Worm (Caenorhabditis elegans) whole organism, young adult: ENCODE data around the gene fbxa-22.

Source experiments
- Y79H2A.3 ChIP-seq: fragments of 200-800 bp; sonication (Bioruptor generic); conservative IDR thresholded peaks from 2 replicates; pipeline ENCODE4 v1.3.6; 2022; ENCODE audit warnings: missing genetic modification reagents, missing genetic modification characterization, missing compliant biosample characterization
- Y95B8A.8 ChIP-seq: fragments of 200-800 bp; sonication (Bioruptor generic); IDR thresholded peaks from 2 replicates; pipeline ENCODE4 v1.3.6; 2022; ENCODE audit warnings: missing genetic modification reagents, missing genetic modification characterization, missing compliant biosample characterization
- ama-1 ChIP-seq, 3 experiments: fragments of 150-350 bp in 1 of 3; sonication (generic microtip) in 2 of 3; optimal IDR thresholded peaks; 2 replicates each; lab custom pipeline; 2014 to 2018; ENCODE audit warnings: missing biosample characterization in 2 of 3, missing genetic modification characterization in 2 of 3, missing genetic modification reagents in 2 of 3
- bed-2 ChIP-seq: fragments of 200-800 bp; sonication (Bioruptor generic); IDR thresholded peaks from 2 replicates; pipeline ENCODE4 v1.3.6; 2022; ENCODE audit warnings: missing genetic modification reagents, missing genetic modification characterization, missing compliant biosample characterization
- egrh-3 ChIP-seq: fragments of 200-800 bp; sonication (Bioruptor generic); IDR thresholded peaks from 2 replicates; pipeline ENCODE4 v1.3.6; 2022; ENCODE audit warnings: missing genetic modification reagents, missing genetic modification characterization, missing compliant biosample characterization
- hlh-26 ChIP-seq: fragments of 200-800 bp; sonication (Bioruptor generic); conservative IDR thresholded peaks from 2 replicates; pipeline ENCODE4 v1.3.6; 2022; ENCODE audit warnings: missing genetic modification reagents, missing genetic modification characterization, missing compliant biosample characterization
- hmg-1.2 ChIP-seq: fragments of 200-800 bp; sonication (Bioruptor generic); IDR thresholded peaks from 2 replicates; pipeline ENCODE4 v1.3.6; 2022; ENCODE audit warnings: missing genetic modification reagents, missing genetic modification characterization, missing compliant biosample characterization
- lir-1 ChIP-seq: fragments of 200-800 bp; sonication (Bioruptor generic); conservative IDR thresholded peaks from 2 replicates; pipeline ENCODE4 v1.3.6; 2022; ENCODE audit warnings: missing genetic modification reagents, missing genetic modification characterization, missing compliant biosample characterization
- madf-8 ChIP-seq: fragments of 200-800 bp; sonication (Bioruptor generic); conservative IDR thresholded peaks from 2 replicates; pipeline ENCODE4 v1.3.6; 2022; ENCODE audit warnings: missing genetic modification reagents, missing genetic modification characterization, missing compliant biosample characterization
- nfya-1 ChIP-seq: sonication (generic microtip); optimal IDR thresholded peaks from 2 replicates; lab custom pipeline; 2017; ENCODE audit warnings: antibody characterized with exemption, missing compliant biosample characterization, missing genetic modification characterization, borderline replicate concordance; ENCODE audit not compliant: insufficient read depth
- nhr-179 ChIP-seq: sonication (generic microtip); optimal IDR thresholded peaks from 2 replicates; lab custom pipeline; 2016; ENCODE audit warnings: mild to moderate bottlenecking, missing genetic modification characterization, missing compliant biosample characterization
- rpc-1 ChIP-seq, 2 experiments: fragments of 150-350 bp in 1 of 2; sonication (generic microtip) in 1 of 2; optimal IDR thresholded peaks; 2 replicates each; lab custom pipeline; 2014 to 2018; ENCODE audit warnings: missing biosample characterization in 1 of 2, missing genetic modification characterization in 1 of 2, missing genetic modification reagents in 1 of 2, missing genotype in 1 of 2
- unc-130 ChIP-seq: sonication (generic microtip); optimal IDR thresholded peaks from 2 replicates; lab custom pipeline; 2016; ENCODE audit warnings: missing genetic modification reagents, missing genetic modification characterization, missing compliant biosample characterization

DNA sequence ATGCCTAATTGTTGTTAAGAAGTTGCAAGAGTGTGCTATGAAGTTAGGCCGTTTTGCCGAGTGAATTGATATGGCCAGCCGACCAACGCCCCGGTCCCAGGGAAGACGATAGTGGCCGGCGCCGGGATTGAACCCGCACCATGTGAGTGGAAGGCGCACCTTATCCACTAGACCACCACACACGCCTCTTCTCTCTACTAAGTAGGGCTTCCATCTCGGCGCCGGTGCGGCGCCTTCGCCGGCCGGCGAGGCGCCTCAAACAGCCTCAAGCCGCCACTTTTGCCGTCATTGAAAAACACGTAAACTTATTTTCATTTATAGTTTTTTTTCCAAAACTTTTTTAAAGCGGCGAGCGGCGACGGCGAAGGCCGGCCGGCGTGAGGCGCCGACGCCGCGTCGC lies 40.2 kb downstream of the fbxa-22 start:
- no peak for TF ChIP-seq rpc-1 (optimal IDR thresholded peaks at IDR 0.05; lab: Kevin White, UChicago)
- peak; percentile 38 for TF ChIP-seq rpc-1 (tag; optimal IDR thresholded peaks at IDR 0.05; lab: Kevin White, UChicago)
- TF ChIP-seq Y79H2A.3: no peak
- TF ChIP-seq ama-1 (optimal IDR thresholded peaks at IDR 0.05; lab: Kevin White, UChicago): no peak
- no peak for TF ChIP-seq ama-1 (GFP tag; optimal IDR thresholded peaks at IDR 0.05; lab: Kevin White, UChicago)
- TF ChIP-seq nfya-1 (tag; lab: Kevin White, UChicago): no peak
- TF ChIP-seq Y95B8A.8 (GFP tag; lab: Robert Waterston, UW): no peak
- TF ChIP-seq unc-130 (GFP tag; lab: Kevin White, UChicago): no peak
- TF ChIP-seq hlh-26 (GFP tag; lab: Robert Waterston, UW): no peak
- TF ChIP-seq hmg-1.2 (GFP tag; lab: Robert Waterston, UW): no peak
- no peak for TF ChIP-seq nhr-179 (tag; lab: Kevin White, UChicago)
- no peak for TF ChIP-seq madf-8 (GFP tag; lab: Robert Waterston, UW)
- peak; percentile 52; the same call in 1 of the 2 replicates for TF ChIP-seq egrh-3 (GFP tag; lab: Robert Waterston, UW)
- no peak for TF ChIP-seq bed-2
- no peak for TF ChIP-seq lir-1
